Worm (Caenorhabditis elegans): ENCODE data around the gene Y50E8A.12.

- TF ChIP-seq elt-3 (tag; optimal IDR thresholded peaks at IDR 0.05) = no peak
- TF ChIP-seq swsn-7 (tag; optimal IDR thresholded peaks at IDR 0.05) = no peak
- TF ChIP-seq fkh-10 (GFP tag; optimal IDR thresholded peaks at IDR 0.05) = no peak
- TF ChIP-seq elt-2 (tag; optimal IDR thresholded peaks at IDR 0.05) = no peak
- TF ChIP-seq nhr-71 (tag; optimal IDR thresholded peaks at IDR 0.05) = no peak
These were observed 4.4 kb downstream of the Y50E8A.12 start, which contains the start of the genes scrm-7 and Y50E8A.10 for ce11 chrV:14779644-14780043.
